Worm (Caenorhabditis elegans): ENCODE data around the gene sqt-2.

Gene sqt-2

DNA sequence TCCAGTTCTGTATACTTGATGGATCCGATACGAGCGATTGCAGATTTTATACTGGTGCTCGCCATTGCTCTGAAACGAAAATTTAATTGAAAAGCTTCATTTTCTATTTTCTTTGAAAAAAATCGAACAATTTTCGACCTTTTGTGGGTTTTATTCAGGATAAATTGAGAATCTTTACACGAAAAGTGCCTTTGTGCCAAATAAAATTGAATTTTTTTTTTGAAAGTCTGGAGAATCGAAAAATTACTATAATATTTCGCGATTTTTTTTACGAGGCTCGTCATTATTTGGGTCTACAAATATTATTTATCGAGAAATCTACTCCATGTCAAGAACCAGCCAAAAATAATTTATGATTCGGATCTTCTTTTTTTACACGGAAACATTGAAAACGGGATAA is 18.8 kb downstream of the sqt-2 start, which contains the start of gene F23F1.10:
Gene F23F1.10 (minus strand): TSS at position 69 of the 400 bp plus-strand sequence.
- TF ChIP-seq Y53F4B.3 (GFP tag; IDR thresholded peaks at IDR 0.05) (no peak), lsy-27 (tag; optimal IDR thresholded peaks at IDR 0.05; ENCODE audit: borderline replicate concordance, insufficient read depth) (no peak), gei-17 (GFP tag; optimal IDR thresholded peaks at IDR 0.05) (no peak), F10E7.11 (tag; optimal IDR thresholded peaks at IDR 0.05) (no peak), hrde-1 (tag; optimal IDR thresholded peaks at IDR 0.05; ENCODE audit: borderline replicate concordance) (no peak), F49E8.2 (tag; optimal IDR thresholded peaks at IDR 0.05; ENCODE audit: insufficient read depth) (peak; percentile 44), rec-8 (tag; optimal IDR thresholded peaks at IDR 0.05) (peak in 1 of 2 experiments; percentile 14), snpc-1.3 (tag; optimal IDR thresholded peaks at IDR 0.05; ENCODE audit: insufficient read depth) (peak; percentile 11), D2030.7 (GFP tag; IDR thresholded peaks at IDR 0.05) (0 out of 2 replicates have a peak, but pooled peaks have one; percentile 21), efl-1 (GFP tag; optimal IDR thresholded peaks at IDR 0.05) (peak; percentile 4), dpff-1 (tag; optimal IDR thresholded peaks at IDR 0.05) (no peak), B0336.3 (GFP tag; IDR thresholded peaks at IDR 0.05) (peak; percentile 73), hsf-1 (GFP tag; IDR thresholded peaks at IDR 0.05) (0 out of 2 replicates have a peak, but pooled peaks have one; percentile 6), nhr-80 (tag; optimal IDR thresholded peaks at IDR 0.05) (no peak), nhr-27 (tag; optimal IDR thresholded peaks at IDR 0.05) (no peak), repo-1 (tag; optimal IDR thresholded peaks at IDR 0.05) (peak; percentile 48), let-607 (tag; optimal IDR thresholded peaks at IDR 0.05) (no peak), ceh-40 (GFP tag; IDR thresholded peaks at IDR 0.05) (no peak), ama-1 (optimal IDR thresholded peaks at IDR 0.05) (no peak), ama-1 (GFP tag; optimal IDR thresholded peaks at IDR 0.05) (peak in 1 of 2 experiments; percentile 31), pbrm-1 (GFP tag; IDR thresholded peaks at IDR 0.05) (peak; percentile 55; the same call in 1 of the 2 replicates), B0035.1 (tag; optimal IDR thresholded peaks at IDR 0.05) (no peak), ztf-26 (tag; optimal IDR thresholded peaks at IDR 0.05) (no peak), hlh-26 (GFP tag; conservative IDR thresholded peaks at IDR 0.05) (no peak), snpc-3.4 (tag; optimal IDR thresholded peaks at IDR 0.05) (no peak), tlf-1 (GFP tag; optimal IDR thresholded peaks at IDR 0.05) (peak; percentile 34), tbp1 (GFP tag; optimal IDR thresholded peaks at IDR 0.05) (peak; percentile 16)

DNA sequence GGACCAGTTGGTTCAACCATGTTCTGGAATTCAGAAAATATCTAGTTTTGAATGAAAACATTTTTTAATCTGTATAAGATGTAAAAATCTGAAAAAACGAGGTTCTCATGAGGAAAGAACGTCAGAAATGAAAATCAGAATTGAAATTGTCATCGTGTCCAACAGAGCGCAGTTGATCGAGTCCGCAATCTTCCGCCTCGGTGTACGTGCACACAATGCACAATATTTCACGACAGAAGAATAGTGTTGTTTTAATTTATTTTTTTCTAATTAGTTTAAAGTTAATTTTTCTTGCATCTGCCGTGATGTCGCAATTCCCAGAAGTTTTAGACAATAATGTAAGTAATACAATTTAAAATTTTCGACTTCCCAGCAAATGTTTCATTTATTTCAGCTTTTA is 20.5 kb downstream of the sqt-2 start, which contains the start of gene nfyc-1:
Gene nfyc-1 (plus strand): TSS at position 268 of the 400 bp plus-strand sequence.
- TF ChIP-seq F39B2.1 (GFP tag; IDR thresholded peaks at IDR 0.05) (no peak), bed-1 (GFP tag; IDR thresholded peaks at IDR 0.05) (no peak), cebp-2 (GFP tag; IDR thresholded peaks at IDR 0.05) (no peak), madf-3 (GFP tag; IDR thresholded peaks at IDR 0.05) (no peak), madf-6 (GFP tag; IDR thresholded peaks at IDR 0.05) (peak; percentile 44; the same call in 1 of the 2 replicates), nfyb-1 (GFP tag; IDR thresholded peaks at IDR 0.05) (no peak), lin-26 (GFP tag; IDR thresholded peaks at IDR 0.05) (no peak), B0261.1 (tag; optimal IDR thresholded peaks at IDR 0.05) (no peak), lir-1 (GFP tag; conservative IDR thresholded peaks at IDR 0.05) (no peak), ZK185.1 (tag; optimal IDR thresholded peaks at IDR 0.05; ENCODE audit: poor library complexity, severe bottlenecking) (peak; percentile 26), akir-1 (GFP tag; optimal IDR thresholded peaks at IDR 0.05) (no peak), snpc-1.1 (tag; optimal IDR thresholded peaks at IDR 0.05; ENCODE audit: insufficient read depth) (no peak), F37B4.10 (GFP tag; IDR thresholded peaks at IDR 0.05) (no peak), Y79H2A.3 (GFP tag; conservative IDR thresholded peaks at IDR 0.05) (no peak), egl-18 (GFP tag; IDR thresholded peaks at IDR 0.05) (no peak), F33H1.4 (GFP tag; IDR thresholded peaks at IDR 0.05) (no peak), rcor-1 (GFP tag; IDR thresholded peaks at IDR 0.05) (peak; percentile 41; the same call in 1 of the 2 replicates), mxl-1 (tag; optimal IDR thresholded peaks at IDR 0.05) (no peak), C06A6.2 (GFP tag; conservative IDR thresholded peaks at IDR 0.05) (no peak), F23B12.7 (tag; optimal IDR thresholded peaks at IDR 0.05; ENCODE audit: insufficient read depth) (no peak), lsl-1 (GFP tag; optimal IDR thresholded peaks at IDR 0.05) (no peak)

Data from whole organism, young adult.